Fruit fly (Drosophila melanogaster): ENCODE data around the gene Boh2.

dm6 chr2L:11130151-11131008, 48.5 kb upstream of the Boh2 start, which contains the start of the genes RfC38 and CG4751:
- TF ChIP-seq CG4318 (GFP tag; optimal IDR thresholded peaks at IDR 0.05) (no peak), Hr39 (GFP tag; optimal IDR thresholded peaks at IDR 0.05) (no peak), CG3919 (GFP tag; optimal IDR thresholded peaks at IDR 0.05) (no peak), CG10631 (GFP tag; optimal IDR thresholded peaks at IDR 0.05) (no peak), CG10669 (GFP tag; optimal IDR thresholded peaks at IDR 0.05) (no peak), OdsH (GFP tag; optimal IDR thresholded peaks at IDR 0.05) (no peak), CG6854 (GFP tag; optimal IDR thresholded peaks at IDR 0.05) (no peak), achi (GFP tag; optimal IDR thresholded peaks at IDR 0.05) (no peak), acj6 (GFP tag; optimal IDR thresholded peaks at IDR 0.05) (no peak), pdm3 (GFP tag; optimal IDR thresholded peaks at IDR 0.05) (no peak), salr (GFP tag; optimal IDR thresholded peaks at IDR 0.05) (no peak), Eip75B (GFP tag; optimal IDR thresholded peaks at IDR 0.05) (no peak)
